Worm (Caenorhabditis elegans): ENCODE data around the gene oatr-1.
A peak's percentile ranks its signal among the peaks of the same experiment; 100 is the strongest.

oatr-1 gene

ce11 chrIII:6381584-6382391, 14.2 kb downstream of the oatr-1 start, which contains the start of gene znf-622:
Gene znf-622, plus strand, starts transcription at chrIII:6381634.
- TF ChIP-seq dpl-1 (GFP tag; optimal IDR thresholded peaks at IDR 0.05): no peak
- TF ChIP-seq aptf-2 (GFP tag; conservative IDR thresholded peaks at IDR 0.05): no peak
- TF ChIP-seq madf-6 (GFP tag; IDR thresholded peaks at IDR 0.05): no peak; the same call in 1 of the 2 replicates
- TF ChIP-seq Y95B8A.8 (GFP tag; IDR thresholded peaks at IDR 0.05): no peak
- TF ChIP-seq T07F8.4 (tag; optimal IDR thresholded peaks at IDR 0.05): no peak
- no peak for TF ChIP-seq snpc-3.4 (tag; optimal IDR thresholded peaks at IDR 0.05)
- TF ChIP-seq nfya-1 (tag; optimal IDR thresholded peaks at IDR 0.05; ENCODE audit: borderline replicate concordance, insufficient read depth): no peak
- no peak for TF ChIP-seq madf-8 (GFP tag; conservative IDR thresholded peaks at IDR 0.05)
- TF ChIP-seq repo-1 (tag; optimal IDR thresholded peaks at IDR 0.05): no peak
- no peak for TF ChIP-seq mel-28 (tag; optimal IDR thresholded peaks at IDR 0.05; ENCODE audit: borderline replicate concordance)
- TF ChIP-seq Y53F4B.3 (GFP tag; IDR thresholded peaks at IDR 0.05): no peak

DNA sequence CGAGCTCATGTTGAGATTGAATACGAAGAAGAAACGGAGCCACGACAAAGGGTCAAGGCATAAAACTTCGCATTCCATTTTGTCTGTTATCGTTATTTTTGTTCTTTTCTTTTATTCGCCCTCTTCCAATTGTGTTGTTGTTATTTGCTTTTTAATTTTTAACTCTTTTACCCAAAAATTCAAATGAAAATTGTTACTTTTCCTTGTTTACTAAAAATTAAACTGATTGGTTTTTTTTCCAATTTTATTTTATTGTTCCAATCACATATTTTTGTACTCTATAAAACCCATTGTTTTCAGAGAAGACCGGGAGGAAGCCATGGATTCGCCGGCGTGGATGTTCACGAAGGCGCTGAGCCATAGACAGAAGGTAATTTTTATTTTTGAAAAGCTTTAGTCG, 15.5 kb downstream of the oatr-1 start, which contains the start of gene C16A3.5:
TSS of gene C16A3.5 (plus strand) at position 301 of the 400 bp plus-strand sequence.
- TF ChIP-seq ccch-3 (GFP tag; optimal IDR thresholded peaks at IDR 0.05) (no peak), zim-3 (tag; optimal IDR thresholded peaks at IDR 0.05) (no peak), B0336.3 (GFP tag; IDR thresholded peaks at IDR 0.05) (no peak), mcd-1 (GFP tag; IDR thresholded peaks at IDR 0.05) (0 out of 2 replicates have a peak, but pooled peaks have one; percentile 11), madf-3 (GFP tag; IDR thresholded peaks at IDR 0.05) (no peak), B0019.2 (GFP tag; conservative IDR thresholded peaks at IDR 0.05) (no peak), nfya-2 (GFP tag; IDR thresholded peaks at IDR 0.05) (no peak), zfh-2 (GFP tag; conservative IDR thresholded peaks at IDR 0.05) (no peak)

DNA sequence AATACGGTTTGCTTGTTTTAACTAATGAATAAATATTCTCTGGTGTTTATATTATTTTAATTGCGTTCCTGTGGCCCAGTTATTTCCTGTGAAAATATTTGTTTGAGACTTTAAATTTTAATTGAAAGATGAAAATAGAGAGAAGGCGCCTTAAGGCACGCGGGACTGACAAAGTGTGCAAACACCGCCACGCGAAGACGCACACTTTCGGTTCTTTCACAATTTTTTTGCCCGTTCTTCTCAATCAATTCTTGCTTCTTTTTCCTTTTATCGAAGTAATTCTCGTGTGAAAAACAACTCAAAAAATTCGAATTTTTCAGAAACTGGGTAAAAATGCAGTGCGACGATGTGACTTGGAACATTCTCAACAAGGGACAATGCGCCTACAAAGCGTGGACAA, 16.9 kb downstream of the oatr-1 start, which contains the start of gene C16A3.6:
TSS of gene C16A3.6 (plus strand) at position 84 of the 400 bp plus-strand sequence.
- TF ChIP-seq attf-5 (GFP tag; optimal IDR thresholded peaks at IDR 0.05): no peak
- TF ChIP-seq mes-4 (tag; optimal IDR thresholded peaks at IDR 0.05): no peak
- no peak for TF ChIP-seq rpc-1 (optimal IDR thresholded peaks at IDR 0.05)
- TF ChIP-seq rpc-1 (tag; optimal IDR thresholded peaks at IDR 0.05): no peak
- no peak for TF ChIP-seq ets-4 (GFP tag; optimal IDR thresholded peaks at IDR 0.05)
- no peak for TF ChIP-seq cebp-2 (GFP tag; IDR thresholded peaks at IDR 0.05)
- no peak for TF ChIP-seq aptf-3 (GFP tag; IDR thresholded peaks at IDR 0.05)
- no peak for TF ChIP-seq F52B5.7 (tag; optimal IDR thresholded peaks at IDR 0.05)
- no peak for TF ChIP-seq attf-3 (GFP tag; conservative IDR thresholded peaks at IDR 0.05)
- TF ChIP-seq Y53F4B.3 (GFP tag; IDR thresholded peaks at IDR 0.05): no peak
- TF ChIP-seq zim-3 (tag; optimal IDR thresholded peaks at IDR 0.05): no peak
- TF ChIP-seq Y56A3A.18 (GFP tag; IDR thresholded peaks at IDR 0.05): no peak
- no peak for TF ChIP-seq pbrm-1 (GFP tag; IDR thresholded peaks at IDR 0.05)
- TF ChIP-seq lsl-1 (GFP tag; optimal IDR thresholded peaks at IDR 0.05): peak; percentile 25
- TF ChIP-seq lin-40 (tag; optimal IDR thresholded peaks at IDR 0.05): peak; percentile 4
- TF ChIP-seq ztf-26 (tag; optimal IDR thresholded peaks at IDR 0.05): no peak
- no peak for TF ChIP-seq T26A5.8 (tag; optimal IDR thresholded peaks at IDR 0.05)
- TF ChIP-seq ztf-18 (tag; optimal IDR thresholded peaks at IDR 0.05): no peak
- no peak for TF ChIP-seq ztf-25 (GFP tag; IDR thresholded peaks at IDR 0.05)
- no peak for TF ChIP-seq tlf-1 (GFP tag; optimal IDR thresholded peaks at IDR 0.05)
- no peak for TF ChIP-seq hlh-12 (tag; optimal IDR thresholded peaks at IDR 0.05)
- TF ChIP-seq C17E4.6 (GFP tag; IDR thresholded peaks at IDR 0.05): no peak
- peak; percentile 15 for TF ChIP-seq tbp1 (GFP tag; optimal IDR thresholded peaks at IDR 0.05)
- no peak for TF ChIP-seq somi-1 (GFP tag; optimal IDR thresholded peaks at IDR 0.05)
- peak; percentile 13 for TF ChIP-seq snpc-1.3 (tag; optimal IDR thresholded peaks at IDR 0.05; ENCODE audit: insufficient read depth)
- TF ChIP-seq akir-1 (GFP tag; optimal IDR thresholded peaks at IDR 0.05): no peak
- no peak for TF ChIP-seq lag-1 (GFP tag; IDR thresholded peaks at IDR 0.05)
- no peak for TF ChIP-seq unc-62 (GFP tag; optimal IDR thresholded peaks at IDR 0.05)
- TF ChIP-seq egrh-3 (GFP tag; IDR thresholded peaks at IDR 0.05): no peak
